Worm (Caenorhabditis elegans) whole organism, young adult: ENCODE data around the gene F26F4.8.
A peak's percentile ranks its signal among the peaks of the same experiment; 100 is the strongest.

Source experiments
- B0336.3 ChIP-seq: fragments of 200-800 bp; sonication (Bioruptor generic); IDR thresholded peaks from 2 replicates; pipeline ENCODE4 v1.3.6; 2022; ENCODE audit warnings: missing genetic modification characterization, missing compliant biosample characterization
- D2030.7 ChIP-seq: fragments of 200-800 bp; sonication (Bioruptor generic); IDR thresholded peaks from 2 replicates; pipeline ENCODE4 v1.3.6; 2022; ENCODE audit warnings: missing genetic modification reagents, missing genetic modification characterization, missing compliant biosample characterization
- F33H1.4 ChIP-seq: fragments of 200-800 bp; sonication (Bioruptor generic); IDR thresholded peaks from 2 replicates; pipeline ENCODE4 v1.3.6; 2022; ENCODE audit warnings: missing genetic modification reagents, missing genetic modification characterization, missing compliant biosample characterization
- F37B4.10 ChIP-seq: fragments of 200-800 bp; sonication (Bioruptor generic); IDR thresholded peaks from 2 replicates; pipeline ENCODE4 v1.3.6; 2022; ENCODE audit warnings: missing genetic modification characterization, missing compliant biosample characterization
- F39B2.1 ChIP-seq: fragments of 200-800 bp; sonication (Bioruptor generic); IDR thresholded peaks from 2 replicates; pipeline ENCODE4 v1.3.6; 2022; ENCODE audit warnings: missing genetic modification reagents, missing genetic modification characterization, missing compliant biosample characterization
- F57A8.1 ChIP-seq: fragments of 200-800 bp; sonication (Bioruptor generic); optimal IDR thresholded peaks from 2 replicates; lab custom pipeline; 2018; ENCODE audit warnings: mild to moderate bottlenecking, missing genetic modification characterization, moderate library complexity, missing compliant biosample characterization
- ama-1 ChIP-seq, 3 experiments: fragments of 150-350 bp in 1 of 3; sonication (generic microtip) in 2 of 3; optimal IDR thresholded peaks; 2 replicates each; lab custom pipeline; 2014 to 2018; ENCODE audit warnings: missing biosample characterization in 2 of 3, missing genetic modification characterization in 2 of 3, missing genetic modification reagents in 2 of 3
- aptf-2 ChIP-seq: fragments of 200-800 bp; sonication (Bioruptor generic); conservative IDR thresholded peaks from 2 replicates; pipeline ENCODE4 v1.3.6; 2022; ENCODE audit warnings: missing genetic modification reagents, missing genetic modification characterization, missing compliant biosample characterization
- attf-5 ChIP-seq: fragments of 200-800 bp; sonication (Bioruptor generic); optimal IDR thresholded peaks from 2 replicates; lab custom pipeline; 2018; ENCODE audit warnings: mild to moderate bottlenecking, missing genetic modification characterization, missing compliant biosample characterization
- bed-1 ChIP-seq: fragments of 200-800 bp; sonication (Bioruptor generic); IDR thresholded peaks from 2 replicates; pipeline ENCODE4 v1.3.6; 2022; ENCODE audit warnings: missing genetic modification reagents, missing genetic modification characterization, missing compliant biosample characterization
- bed-2 ChIP-seq: fragments of 200-800 bp; sonication (Bioruptor generic); IDR thresholded peaks from 2 replicates; pipeline ENCODE4 v1.3.6; 2022; ENCODE audit warnings: missing genetic modification reagents, missing genetic modification characterization, missing compliant biosample characterization
- ccch-3 ChIP-seq: fragments of 200-800 bp; sonication (Bioruptor generic); optimal IDR thresholded peaks from 2 replicates; lab custom pipeline; 2018; ENCODE audit warnings: mild to moderate bottlenecking, missing genetic modification characterization, missing compliant biosample characterization
- cebp-1 ChIP-seq, 2 experiments: fragments of 200-800 bp in 1 of 2; sonication (Bioruptor generic) in 1 of 2; sonication (generic microtip) in 1 of 2; IDR thresholded peaks in 1 of 2; optimal IDR thresholded peaks in 1 of 2; 2 replicates each; pipeline versions ENCODE4 v1.3.6 to Lab custom; 2017 to 2022; ENCODE audit warnings: missing compliant biosample characterization in 2 of 2, missing genetic modification characterization in 2 of 2, mild to moderate bottlenecking in 1 of 2, missing genetic modification reagents in 1 of 2, moderate library complexity in 1 of 2
- ceh-58 ChIP-seq: fragments of 200-800 bp; sonication (Bioruptor generic); IDR thresholded peaks from 2 replicates; pipeline ENCODE4 v1.3.6; 2022; ENCODE audit warnings: missing genetic modification characterization, missing compliant biosample characterization
- dpl-1 ChIP-seq: fragments of 150-350 bp; optimal IDR thresholded peaks from 2 replicates; lab custom pipeline; 2014; ENCODE audit warnings: missing biosample characterization, missing genetic modification reagents, missing genetic modification characterization
- efl-1 ChIP-seq: fragments of 150-350 bp; optimal IDR thresholded peaks from 2 replicates; lab custom pipeline; 2014; ENCODE audit warnings: missing biosample characterization, missing genetic modification reagents, missing genetic modification characterization
- hlh-26 ChIP-seq: fragments of 200-800 bp; sonication (Bioruptor generic); conservative IDR thresholded peaks from 2 replicates; pipeline ENCODE4 v1.3.6; 2022; ENCODE audit warnings: missing genetic modification reagents, missing genetic modification characterization, missing compliant biosample characterization
- hsf-1 ChIP-seq: fragments of 200-800 bp; sonication (Bioruptor generic); IDR thresholded peaks from 2 replicates; pipeline ENCODE4 v1.3.6; 2022; ENCODE audit warnings: missing genetic modification reagents, missing genetic modification characterization, missing compliant biosample characterization
- lag-1 ChIP-seq: fragments of 200-800 bp; sonication (Bioruptor generic); IDR thresholded peaks from 2 replicates; pipeline ENCODE4 v1.3.6; 2022; ENCODE audit warnings: missing genetic modification reagents, missing genetic modification characterization, missing compliant biosample characterization
- lin-26 ChIP-seq: fragments of 200-800 bp; sonication (Bioruptor generic); IDR thresholded peaks from 2 replicates; pipeline ENCODE4 v1.3.6; 2022; ENCODE audit warnings: missing genetic modification reagents, missing genetic modification characterization, missing compliant biosample characterization
- lin-54 ChIP-seq: fragments of 200-800 bp; sonication (Bioruptor generic); optimal IDR thresholded peaks from 2 replicates; lab custom pipeline; 2018; ENCODE audit warnings: mild to moderate bottlenecking, missing genetic modification characterization, missing compliant biosample characterization
- lsl-1 ChIP-seq: fragments of 200-800 bp; sonication (Bioruptor generic); optimal IDR thresholded peaks from 2 replicates; lab custom pipeline; 2018; ENCODE audit warnings: mild to moderate bottlenecking, missing genetic modification characterization, moderate library complexity, missing compliant biosample characterization
- lsy-27 ChIP-seq: sonication (generic microtip); optimal IDR thresholded peaks from 2 replicates; lab custom pipeline; 2017; ENCODE audit warnings: missing genetic modification characterization, mild to moderate bottlenecking, missing compliant biosample characterization, antibody characterized with exemption, missing genotype, borderline replicate concordance; ENCODE audit not compliant: insufficient read depth
- madf-10 ChIP-seq: sonication (generic microtip); optimal IDR thresholded peaks from 2 replicates; lab custom pipeline; 2016; ENCODE audit warnings: mild to moderate bottlenecking, missing genetic modification characterization, missing compliant biosample characterization
- madf-3 ChIP-seq: fragments of 200-800 bp; sonication (Bioruptor generic); IDR thresholded peaks from 2 replicates; pipeline ENCODE4 v1.3.6; 2022; ENCODE audit warnings: missing genetic modification reagents, missing genetic modification characterization, missing compliant biosample characterization
- madf-6 ChIP-seq: fragments of 200-800 bp; sonication (Bioruptor generic); IDR thresholded peaks from 2 replicates; pipeline ENCODE4 v1.3.6; 2022; ENCODE audit warnings: missing genetic modification reagents, missing genetic modification characterization, missing compliant biosample characterization
- madf-8 ChIP-seq: fragments of 200-800 bp; sonication (Bioruptor generic); conservative IDR thresholded peaks from 2 replicates; pipeline ENCODE4 v1.3.6; 2022; ENCODE audit warnings: missing genetic modification reagents, missing genetic modification characterization, missing compliant biosample characterization
- mes-4 ChIP-seq: sonication (generic microtip); optimal IDR thresholded peaks from 2 replicates; lab custom pipeline; 2016; ENCODE audit warnings: missing genotype, missing genetic modification characterization, missing compliant biosample characterization
- mxl-1 ChIP-seq: sonication (generic microtip); optimal IDR thresholded peaks from 2 replicates; lab custom pipeline; 2016; ENCODE audit warnings: missing genetic modification characterization, missing compliant biosample characterization
- nhr-179 ChIP-seq: sonication (generic microtip); optimal IDR thresholded peaks from 2 replicates; lab custom pipeline; 2016; ENCODE audit warnings: mild to moderate bottlenecking, missing genetic modification characterization, missing compliant biosample characterization
- nhr-80 ChIP-seq: sonication (generic microtip); optimal IDR thresholded peaks from 2 replicates; lab custom pipeline; 2016; ENCODE audit warnings: missing genetic modification characterization, missing compliant biosample characterization
- nhr-90 ChIP-seq: sonication (generic microtip); optimal IDR thresholded peaks from 2 replicates; lab custom pipeline; 2016; ENCODE audit warnings: missing genotype, mild to moderate bottlenecking, missing genetic modification characterization, missing compliant biosample characterization
- rcor-1 ChIP-seq: fragments of 200-800 bp; sonication (Bioruptor generic); IDR thresholded peaks from 2 replicates; pipeline ENCODE4 v1.3.6; 2022; ENCODE audit warnings: missing genetic modification reagents, missing genetic modification characterization, missing compliant biosample characterization
- rpc-1 ChIP-seq, 2 experiments: fragments of 150-350 bp in 1 of 2; sonication (generic microtip) in 1 of 2; optimal IDR thresholded peaks; 2 replicates each; lab custom pipeline; 2014 to 2018; ENCODE audit warnings: missing biosample characterization in 1 of 2, missing genetic modification characterization in 1 of 2, missing genetic modification reagents in 1 of 2, missing genotype in 1 of 2
- snpc-1.3 ChIP-seq: sonication (generic microtip); optimal IDR thresholded peaks from 2 replicates; lab custom pipeline; 2017; ENCODE audit warnings: missing genetic modification characterization, mild to moderate bottlenecking, missing compliant biosample characterization, antibody characterized with exemption, moderate library complexity, missing genotype, missing genetic modification reagents; ENCODE audit not compliant: insufficient read depth
- snpc-3.4 ChIP-seq: sonication (generic microtip); optimal IDR thresholded peaks from 2 replicates; lab custom pipeline; 2017; ENCODE audit warnings: missing genetic modification characterization, mild to moderate bottlenecking, missing compliant biosample characterization, antibody characterized with exemption, moderate library complexity, missing genotype, missing genetic modification reagents
- tbp1 ChIP-seq: fragments of 200-800 bp; sonication (Bioruptor generic); optimal IDR thresholded peaks from 2 replicates; lab custom pipeline; 2018; ENCODE audit warnings: mild to moderate bottlenecking, missing genetic modification characterization, missing compliant biosample characterization
- xnd-1 ChIP-seq: sonication (generic microtip); optimal IDR thresholded peaks from 2 replicates; lab custom pipeline; 2016; ENCODE audit warnings: missing genotype, missing genetic modification reagents, missing genetic modification characterization, missing compliant biosample characterization
- ztf-25 ChIP-seq: fragments of 200-800 bp; sonication (Bioruptor generic); IDR thresholded peaks from 2 replicates; pipeline ENCODE4 v1.3.6; 2022; ENCODE audit warnings: missing genetic modification reagents, missing genetic modification characterization, missing compliant biosample characterization
- ztf-3 ChIP-seq: fragments of 200-800 bp; sonication (Bioruptor generic); optimal IDR thresholded peaks from 2 replicates; lab custom pipeline; 2018; ENCODE audit warnings: mild to moderate bottlenecking, missing genetic modification characterization, missing compliant biosample characterization

Gene F26F4.8

DNA sequence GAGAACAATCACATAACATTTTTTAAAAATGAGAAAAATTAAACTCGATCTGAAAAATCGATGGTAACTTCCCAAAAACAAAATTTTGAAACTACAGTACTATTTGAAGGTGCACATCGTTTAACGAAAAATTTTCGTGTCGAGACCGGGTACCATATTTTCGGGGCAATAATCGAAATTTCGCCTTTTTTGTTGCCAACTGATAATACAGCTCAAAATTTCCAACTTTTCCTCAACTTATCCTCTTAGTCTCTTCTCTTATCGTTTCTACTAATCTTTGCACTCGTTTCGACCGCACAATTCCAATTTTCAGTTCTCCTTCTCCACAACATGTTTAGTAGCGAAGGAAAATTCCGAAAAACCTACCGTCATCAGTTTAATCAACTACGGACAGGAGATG is 1.6 kb upstream of the F26F4.8 start, which contains the start of gene rom-1:
Gene rom-1 (plus strand): TSS at position 301 of the 400 bp plus-strand sequence.
- TF ChIP-seq nhr-179 = no peak
- no peak for TF ChIP-seq bed-2 (GFP tag; lab: Robert Waterston, UW)
- TF ChIP-seq nhr-80 (tag; lab: Kevin White, UChicago) = no peak
- no peak for TF ChIP-seq lag-1 (GFP tag; lab: Robert Waterston, UW)
- TF ChIP-seq B0336.3 (GFP tag; lab: Robert Waterston, UW) = no peak
- TF ChIP-seq lin-26 (GFP tag; lab: Robert Waterston, UW) = no peak
- TF ChIP-seq ceh-58 (GFP tag; lab: Robert Waterston, UW) = no peak
- no peak for TF ChIP-seq mxl-1 (tag; lab: Kevin White, UChicago)
- TF ChIP-seq mes-4 (tag; lab: Kevin White, UChicago) = no peak
- no peak for TF ChIP-seq F37B4.10
- TF ChIP-seq bed-1 (GFP tag; lab: Robert Waterston, UW) = no peak
- no peak for TF ChIP-seq snpc-1.3
- no peak for TF ChIP-seq lsy-27 (tag; lab: Kevin White, UChicago)

DNA sequence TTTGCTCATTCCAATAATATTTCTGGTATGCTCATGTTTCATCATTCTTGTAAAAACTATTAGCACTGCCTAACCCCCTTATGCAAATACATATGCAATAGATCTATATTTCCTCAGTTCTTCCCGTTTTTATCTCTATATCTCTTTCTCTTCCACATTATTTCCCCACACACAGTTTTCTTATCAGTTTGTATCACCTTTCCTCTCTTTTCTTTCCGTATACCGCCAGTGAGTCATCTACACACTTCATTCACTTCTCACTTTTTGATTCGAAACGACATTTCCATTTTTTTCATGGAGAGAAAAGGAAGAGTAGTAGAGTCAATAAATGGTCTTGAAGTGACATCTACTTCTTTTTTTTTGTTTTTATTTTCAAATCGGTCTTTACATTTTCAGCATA is 1.1 kb upstream of the F26F4.8 start:
- TF ChIP-seq nhr-80 (tag; lab: Kevin White, UChicago) (peak; percentile 77), rcor-1 (no peak), cebp-1 (GFP tag; IDR thresholded peaks at IDR 0.05; lab: Robert Waterston, UW) (no peak), cebp-1 (tag; optimal IDR thresholded peaks at IDR 0.05; lab: Kevin White, UChicago) (peak; percentile 6)
- TF ChIP-seq, all 124 proteins: peak for 2

DNA sequence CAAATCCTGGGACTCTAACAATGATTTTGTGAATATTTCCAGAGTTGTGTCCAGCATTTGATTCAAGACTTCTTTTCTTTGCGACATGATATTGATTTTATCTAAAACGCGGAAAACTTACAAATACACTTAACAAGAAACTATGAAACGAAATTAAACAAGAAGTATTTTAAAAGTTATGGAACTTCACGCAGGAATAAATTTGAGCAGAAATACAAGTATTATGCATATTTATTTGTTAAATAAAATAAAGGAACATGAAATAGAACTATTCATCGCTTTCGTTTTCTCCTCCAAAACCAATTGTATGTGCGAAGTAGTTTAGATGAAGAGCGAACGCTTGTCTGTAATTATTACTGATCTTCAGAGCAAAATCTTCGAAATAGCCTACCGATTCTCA is 1.5 kb downstream of the F26F4.8 start, which contains the start of gene kbp-2:
Gene kbp-2 (minus strand): TSS at position 101 of the 400 bp plus-strand sequence.
- no peak for TF ChIP-seq madf-3 (GFP tag; lab: Robert Waterston, UW)
- TF ChIP-seq F39B2.1 (GFP tag; lab: Robert Waterston, UW) = no peak
- TF ChIP-seq dpl-1 (GFP tag; lab: Kevin White, UChicago) = no peak

DNA sequence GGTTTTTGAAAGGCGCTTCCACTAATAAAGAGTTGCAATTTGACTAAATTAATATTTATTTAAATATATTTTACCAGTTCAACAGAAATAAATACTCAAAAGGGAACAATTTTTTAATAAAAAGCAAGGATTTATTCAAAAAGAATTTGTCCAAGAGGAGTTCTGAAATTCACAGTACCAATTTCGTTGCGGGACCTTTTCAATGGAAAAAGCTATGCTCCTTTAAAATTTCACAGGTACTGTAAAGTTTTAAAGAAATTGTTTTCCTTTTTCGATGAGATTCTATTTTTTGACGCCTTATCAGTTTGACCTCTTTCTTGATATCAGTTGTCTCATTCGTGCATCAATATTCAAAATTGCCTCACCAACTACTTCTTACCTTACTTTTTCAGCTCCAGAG is 5.0 kb downstream of the F26F4.8 start, which contains the start of gene tag-340:
Gene tag-340 (plus strand): TSS at position 249 of the 400 bp plus-strand sequence.
- TF ChIP-seq madf-8 (GFP tag; lab: Robert Waterston, UW) = peak; percentile 47; the same call in 1 of the 2 replicates
- peak; percentile 63 for TF ChIP-seq snpc-3.4 (tag; lab: Kevin White, UChicago)
- no peak for TF ChIP-seq madf-10 (tag; lab: Kevin White, UChicago)
- no peak for TF ChIP-seq aptf-2 (GFP tag; lab: Robert Waterston, UW)
- peak; percentile 51 for TF ChIP-seq xnd-1
- peak; percentile 63 for TF ChIP-seq D2030.7 (GFP tag; lab: Robert Waterston, UW)
- TF ChIP-seq madf-6 (GFP tag; lab: Robert Waterston, UW) = peak; percentile 85
- TF ChIP-seq efl-1 (GFP tag; lab: Kevin White, UChicago) = peak; percentile 23
- TF ChIP-seq hsf-1 (GFP tag; lab: Robert Waterston, UW) = no peak
- TF ChIP-seq lsl-1 (GFP tag; lab: Kevin White, UChicago) = peak; percentile 88
- TF ChIP-seq lin-54 (GFP tag; lab: Kevin White, UChicago) = no peak
- peak; percentile 90 for TF ChIP-seq F33H1.4 (GFP tag; lab: Robert Waterston, UW)
- TF ChIP-seq snpc-1.3 = peak; percentile 58

DNA sequence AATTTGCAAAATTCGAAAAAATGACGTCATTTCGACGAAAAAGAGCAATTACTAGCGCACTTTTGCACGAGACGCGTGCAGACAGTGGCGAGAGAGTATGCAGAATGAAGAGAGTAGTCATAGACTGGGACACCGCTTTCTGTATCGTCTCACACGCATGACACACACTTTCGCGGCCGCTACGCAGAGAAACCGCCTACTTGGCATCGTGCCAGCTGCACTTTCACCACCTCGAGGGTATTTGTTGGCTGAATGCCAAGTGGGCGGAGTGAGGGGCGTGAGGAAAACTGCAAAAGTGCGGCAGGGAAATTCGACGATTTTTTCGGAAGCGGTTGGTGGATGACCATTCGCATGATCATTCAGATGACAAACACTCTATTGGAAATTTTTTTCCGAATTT is 5.5 kb downstream of the F26F4.8 start:
- TF ChIP-seq rpc-1 (optimal IDR thresholded peaks at IDR 0.05; lab: Kevin White, UChicago) = no peak
- TF ChIP-seq rpc-1 (tag; optimal IDR thresholded peaks at IDR 0.05; lab: Kevin White, UChicago) = no peak
- TF ChIP-seq nhr-90 (tag; lab: Kevin White, UChicago) = peak; percentile 97
- peak; percentile 77 for TF ChIP-seq tbp1 (GFP tag; lab: Kevin White, UChicago)
- peak; percentile 96 for TF ChIP-seq rcor-1
- peak; percentile 22 for TF ChIP-seq F57A8.1
- TF ChIP-seq aptf-2 (GFP tag; lab: Robert Waterston, UW) = peak; percentile 73; the same call in 1 of the 2 replicates
- TF ChIP-seq ztf-25 = 0 out of 2 replicates have a peak, but pooled peaks have one; percentile 70
- peak; percentile 98 for TF ChIP-seq ztf-3
- peak; percentile 99 for TF ChIP-seq attf-5 (GFP tag; lab: Kevin White, UChicago)
- TF ChIP-seq hlh-26 = no peak
- TF ChIP-seq ama-1 (optimal IDR thresholded peaks at IDR 0.05; lab: Kevin White, UChicago) = no peak
- TF ChIP-seq ama-1 (GFP tag; optimal IDR thresholded peaks at IDR 0.05; lab: Kevin White, UChicago) = no peak
- no peak for TF ChIP-seq ccch-3 (GFP tag; lab: Kevin White, UChicago)
- TF ChIP-seq lsy-27 (tag; lab: Kevin White, UChicago) = no peak
- peak; percentile 96 for TF ChIP-seq lin-54 (GFP tag; lab: Kevin White, UChicago)
